Fruit fly (Drosophila melanogaster) whole organism, prepupa: Measurements from ENCODE around the gene M1BP.

Experiments used
- CG1621 ChIP-seq: fragments of 200-800 bp; sonication (Bioruptor generic); optimal IDR thresholded peaks from 3 replicates; lab custom pipeline; 2018; ENCODE audit warnings: missing biosample characterization, mild to moderate bottlenecking, missing genetic modification characterization
- OdsH ChIP-seq: fragments of 200-800 bp; sonication (Bioruptor generic); optimal IDR thresholded peaks from 3 replicates; lab custom pipeline; 2016; ENCODE audit warnings: missing biosample characterization, missing genetic modification characterization

- TF ChIP-seq CG1621 (tag; lab: Kevin White, UChicago) (no peak), OdsH (no peak)
Observed at dm6 chr3R:8718356-8718755, 13.1 kb downstream of the M1BP start, which contains the start of gene Cks85A.
